Worm (Caenorhabditis elegans): ENCODE results near the gene T09A12.1.

T09A12.1 gene

DNA sequence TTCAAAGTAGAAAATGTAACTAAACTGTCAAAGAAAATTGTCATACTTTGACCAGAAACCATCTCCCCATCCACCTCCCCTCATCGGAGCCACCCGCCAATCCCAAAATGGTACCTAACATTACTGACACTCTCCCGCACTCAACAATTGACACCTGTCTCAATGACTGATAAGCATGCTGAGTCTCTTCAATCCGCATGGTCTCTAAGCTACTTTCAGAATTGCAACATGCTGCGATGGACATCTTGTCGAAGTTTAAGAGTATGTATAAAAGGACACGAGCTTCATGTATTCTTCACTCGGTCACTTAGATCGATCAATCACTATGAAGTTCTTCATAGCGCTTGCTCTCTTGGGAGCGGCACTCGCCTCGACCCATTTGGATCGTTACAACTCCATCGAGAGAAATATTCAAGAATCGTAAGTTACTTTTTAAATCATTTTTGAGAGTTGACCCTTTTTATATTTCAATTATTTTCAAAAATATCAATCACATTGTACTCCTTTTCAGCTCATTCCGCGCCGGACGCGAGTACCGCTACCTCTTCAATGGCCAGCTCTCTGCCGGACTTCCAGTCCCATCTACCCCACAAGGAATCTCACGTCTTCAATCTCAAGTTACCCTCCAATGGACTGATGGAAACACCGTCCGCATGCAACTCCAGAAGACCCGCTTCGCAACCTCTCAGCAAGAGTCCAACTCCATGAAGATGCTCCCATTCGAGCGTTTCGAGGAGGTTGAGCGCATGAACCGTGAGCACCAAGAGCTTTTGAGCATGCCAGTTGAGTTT is 16.8 kb downstream of the T09A12.1 start, which contains the start of gene vit-6 (continued):
- peak in 1 of 2 experiments; percentile 11 for TF ChIP-seq daf-16 (GFP tag; optimal IDR thresholded peaks at IDR 0.05)
- no peak for TF ChIP-seq daf-16 (tag; optimal IDR thresholded peaks at IDR 0.05)
- TF ChIP-seq ama-1 (optimal IDR thresholded peaks at IDR 0.05) = peak; percentile 36
- TF ChIP-seq dmd-6 (GFP tag; IDR thresholded peaks at IDR 0.05) = peak; percentile 95
- TF ChIP-seq lin-38 (GFP tag; IDR thresholded peaks at IDR 0.05) = peak; percentile 47
- TF ChIP-seq nhr-48 (tag; optimal IDR thresholded peaks at IDR 0.05) = peak; percentile 69
- 0 out of 2 replicates have a peak, but pooled peaks have one; percentile 70 for TF ChIP-seq daf-8 (GFP tag; IDR thresholded peaks at IDR 0.05)

DNA sequence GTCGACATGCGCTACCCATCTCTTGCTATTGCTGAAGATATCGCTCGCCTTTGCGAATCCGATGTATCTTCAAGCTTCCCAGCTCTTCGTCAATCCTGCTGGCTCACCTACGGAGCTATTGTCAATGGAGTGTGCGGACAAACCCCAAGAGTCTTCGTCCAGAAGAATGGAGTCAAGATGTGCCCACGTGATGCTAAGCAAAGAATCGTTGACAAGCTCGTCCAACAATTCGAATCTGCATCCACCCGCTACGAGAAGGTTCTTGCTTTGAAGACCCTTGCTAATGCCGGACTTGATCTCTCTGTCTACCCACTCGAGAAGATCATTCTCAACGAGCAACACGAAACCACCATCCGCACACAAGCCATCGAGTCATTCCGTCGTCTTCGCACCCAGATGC is 18.5 kb downstream of the T09A12.1 start:
- no peak for TF ChIP-seq ceh-28 (tag; optimal IDR thresholded peaks at IDR 0.05)
- no peak for TF ChIP-seq F26F4.8 (GFP tag; conservative IDR thresholded peaks at IDR 0.05)
- peak; percentile 3; the same call in 1 of the 2 replicates for TF ChIP-seq lin-38 (GFP tag; IDR thresholded peaks at IDR 0.05)
- TF ChIP-seq aha-1 (tag) = peak; percentile 45
- TF ChIP-seq ZK546.5 (tag; optimal IDR thresholded peaks at IDR 0.05) = no peak
- TF ChIP-seq unc-62 (GFP tag; optimal IDR thresholded peaks at IDR 0.05 in 1 of 2) = no peak
- no peak for TF ChIP-seq unc-62 (tag; optimal IDR thresholded peaks at IDR 0.05)
- TF ChIP-seq mdt-29 (GFP tag; IDR thresholded peaks at IDR 0.05) = 0 out of 2 replicates have a peak, but pooled peaks have one; percentile 19
- no peak for TF ChIP-seq jun-1 (tag; optimal IDR thresholded peaks at IDR 0.05)
- no peak for TF ChIP-seq nhr-111 (GFP tag; optimal IDR thresholded peaks at IDR 0.05)

DNA sequence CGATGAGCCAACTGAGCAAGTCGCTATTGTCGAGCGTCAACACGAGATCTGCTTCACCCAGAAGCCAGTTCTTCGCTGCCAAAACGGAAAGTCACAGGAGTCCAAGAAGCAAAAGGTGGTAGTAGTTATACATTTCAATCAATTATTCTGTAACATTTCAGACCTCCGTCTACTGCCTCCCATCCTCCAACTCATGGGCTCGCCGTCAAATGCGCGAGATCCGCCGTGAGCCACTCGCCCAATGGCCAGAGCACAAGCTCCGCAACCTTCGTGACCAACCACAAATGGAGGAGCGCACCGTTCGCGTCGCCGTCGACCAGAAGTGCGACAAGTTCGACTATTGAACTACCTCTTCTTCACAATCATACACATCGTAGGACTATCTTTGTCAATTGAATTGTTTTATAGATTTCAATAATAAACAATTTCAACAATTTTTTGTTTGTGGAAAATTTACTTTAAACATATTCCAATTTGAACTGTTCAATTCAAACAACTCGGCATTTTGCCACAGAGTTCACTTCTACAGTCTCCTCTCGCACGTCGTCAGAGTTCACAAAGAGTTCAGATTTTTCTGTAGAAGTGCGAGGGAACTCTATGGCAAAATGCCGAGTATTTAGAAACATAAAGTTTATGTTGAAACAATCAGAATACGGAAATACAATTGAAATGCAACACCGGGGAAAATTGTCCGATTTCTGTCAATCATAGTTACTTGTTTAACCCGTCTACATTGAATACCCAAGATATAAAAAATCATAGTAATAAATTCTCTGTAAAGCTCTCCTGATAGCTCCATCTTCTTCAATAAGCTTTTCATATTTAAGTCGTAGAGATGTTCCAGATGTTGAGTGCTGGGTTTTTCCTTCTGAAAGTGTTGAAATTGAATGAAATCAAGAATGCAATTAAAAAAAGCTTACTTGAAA is 22.1 kb downstream of the T09A12.1 start:
- TF ChIP-seq tra-1 (GFP tag; IDR thresholded peaks at IDR 0.05) = 0 out of 2 replicates have a peak, but pooled peaks have one; percentile 19
- TF ChIP-seq ceh-44 (GFP tag; IDR thresholded peaks at IDR 0.05) = no peak
- no peak for TF ChIP-seq egl-43 (GFP tag; IDR thresholded peaks at IDR 0.05)
- TF ChIP-seq D1046.2 (GFP tag; IDR thresholded peaks at IDR 0.05) = no peak
- TF ChIP-seq fos-1 (tag; optimal IDR thresholded peaks at IDR 0.05) = no peak
- no peak for TF ChIP-seq lin-1 (GFP tag; IDR thresholded peaks at IDR 0.05)
- no peak for TF ChIP-seq daf-16 (GFP tag; optimal IDR thresholded peaks at IDR 0.05)
- no peak for TF ChIP-seq daf-16 (tag; optimal IDR thresholded peaks at IDR 0.05)
- no peak for TF ChIP-seq nhr-237 (tag; optimal IDR thresholded peaks at IDR 0.05)
- TF ChIP-seq mdt-29 (GFP tag; IDR thresholded peaks at IDR 0.05) = no peak
- TF ChIP-seq aly-2 (tag; optimal IDR thresholded peaks at IDR 0.05) = no peak
- TF ChIP-seq ZK546.5 (tag; optimal IDR thresholded peaks at IDR 0.05) = no peak
- TF ChIP-seq zfp-3 (GFP tag; conservative IDR thresholded peaks at IDR 0.05) = peak; percentile 93
- no peak for TF ChIP-seq egl-27 (tag; optimal IDR thresholded peaks at IDR 0.05)
- no peak for TF ChIP-seq ces-1 (GFP tag; optimal IDR thresholded peaks at IDR 0.05)
- TF ChIP-seq nhr-6 (tag; optimal IDR thresholded peaks at IDR 0.05) = no peak
- peak; percentile 12 for TF ChIP-seq Y5F2A.4 (GFP tag; optimal IDR thresholded peaks at IDR 0.05)
- TF ChIP-seq sdz-12 (GFP tag; optimal IDR thresholded peaks at IDR 0.05) = no peak
- no peak for TF ChIP-seq Y48G9A.11 (GFP tag; IDR thresholded peaks at IDR 0.05)
- peak; percentile 15; the same call in 1 of the 2 replicates for TF ChIP-seq Y75B8A.6 (GFP tag; IDR thresholded peaks at IDR 0.05)
- no peak for TF ChIP-seq duxl-1 (tag; optimal IDR thresholded peaks at IDR 0.05; ENCODE audit: poor library complexity)
- TF ChIP-seq ztf-7 (tag; optimal IDR thresholded peaks at IDR 0.05) = no peak
- no peak for TF ChIP-seq ceh-28 (tag; optimal IDR thresholded peaks at IDR 0.05)
- no peak for TF ChIP-seq lin-39 (tag; optimal IDR thresholded peaks at IDR 0.05)
- 0 out of 2 replicates have a peak, but pooled peaks have one; percentile 12 for TF ChIP-seq mxl-2 (GFP tag; conservative IDR thresholded peaks at IDR 0.05)
- no peak for TF ChIP-seq R02D3.7 (tag; optimal IDR thresholded peaks at IDR 0.05)
- no peak for TF ChIP-seq dpl-1 (GFP tag; optimal IDR thresholded peaks at IDR 0.05)
- no peak for TF ChIP-seq saeg-2 (GFP tag; IDR thresholded peaks at IDR 0.05)
- no peak for TF ChIP-seq jun-1 (tag; optimal IDR thresholded peaks at IDR 0.05)
- 0 out of 2 replicates have a peak, but pooled peaks have one; percentile 25 for TF ChIP-seq arid-1 (GFP tag; conservative IDR thresholded peaks at IDR 0.05)
- TF ChIP-seq nhr-76 (tag; optimal IDR thresholded peaks at IDR 0.05) = no peak
- no peak for TF ChIP-seq unc-62 (GFP tag; optimal IDR thresholded peaks at IDR 0.05 in 1 of 2)
- no peak for TF ChIP-seq unc-62 (tag; optimal IDR thresholded peaks at IDR 0.05)
- TF ChIP-seq skn-1 (tag; optimal IDR thresholded peaks at IDR 0.05) = no peak
- TF ChIP-seq set-16 (GFP tag; IDR thresholded peaks at IDR 0.05) = peak; percentile 84
- TF ChIP-seq ama-1 (optimal IDR thresholded peaks at IDR 0.05) = no peak
- TF ChIP-seq F10B5.3 (tag; optimal IDR thresholded peaks at IDR 0.05) = no peak
